Worm (Caenorhabditis elegans): ENCODE measurements around the gene R166.2.
A peak's percentile ranks its signal among the peaks of the same experiment; 100 is the strongest.

R166.2 gene

DNA sequence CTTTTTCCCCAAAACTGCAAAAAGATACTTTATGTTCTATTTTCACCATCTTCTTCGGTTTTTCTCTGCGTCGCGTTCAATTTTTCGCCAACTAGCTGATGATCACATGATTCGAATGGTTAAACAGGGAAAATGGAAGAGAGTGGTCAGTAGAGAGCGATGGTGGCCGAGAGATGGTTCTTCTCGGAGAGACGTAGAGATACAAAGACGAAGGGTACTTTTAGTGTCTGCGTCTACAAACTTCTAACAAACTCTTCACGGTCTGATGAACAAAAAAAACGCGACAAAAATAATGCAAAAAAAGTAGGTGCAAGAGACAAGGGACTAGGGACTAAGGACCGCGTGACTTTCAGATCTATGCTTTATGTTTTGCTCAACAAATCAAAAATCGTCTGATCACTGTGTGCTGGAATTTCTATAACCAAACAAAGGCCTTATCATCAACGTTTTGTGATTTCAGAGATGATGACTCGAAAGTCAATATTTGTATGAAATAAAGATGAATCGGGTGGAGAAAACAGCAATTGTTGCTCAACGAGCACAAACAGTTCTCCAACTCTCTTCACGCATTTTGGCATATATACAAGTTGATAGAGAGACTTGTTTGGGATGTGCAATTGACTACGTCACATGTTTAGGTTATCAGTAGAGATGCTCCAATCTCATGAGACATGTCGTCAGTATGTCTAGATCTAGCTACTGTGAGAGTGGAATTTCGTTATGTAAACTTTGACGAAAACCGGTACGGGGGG lies 14.7 kb upstream of the R166.2 start (continued):
- TF ChIP-seq lin-40 (tag; optimal IDR thresholded peaks at IDR 0.05) (peak; percentile 94), him-1 (tag; optimal IDR thresholded peaks at IDR 0.05) (no peak)

DNA sequence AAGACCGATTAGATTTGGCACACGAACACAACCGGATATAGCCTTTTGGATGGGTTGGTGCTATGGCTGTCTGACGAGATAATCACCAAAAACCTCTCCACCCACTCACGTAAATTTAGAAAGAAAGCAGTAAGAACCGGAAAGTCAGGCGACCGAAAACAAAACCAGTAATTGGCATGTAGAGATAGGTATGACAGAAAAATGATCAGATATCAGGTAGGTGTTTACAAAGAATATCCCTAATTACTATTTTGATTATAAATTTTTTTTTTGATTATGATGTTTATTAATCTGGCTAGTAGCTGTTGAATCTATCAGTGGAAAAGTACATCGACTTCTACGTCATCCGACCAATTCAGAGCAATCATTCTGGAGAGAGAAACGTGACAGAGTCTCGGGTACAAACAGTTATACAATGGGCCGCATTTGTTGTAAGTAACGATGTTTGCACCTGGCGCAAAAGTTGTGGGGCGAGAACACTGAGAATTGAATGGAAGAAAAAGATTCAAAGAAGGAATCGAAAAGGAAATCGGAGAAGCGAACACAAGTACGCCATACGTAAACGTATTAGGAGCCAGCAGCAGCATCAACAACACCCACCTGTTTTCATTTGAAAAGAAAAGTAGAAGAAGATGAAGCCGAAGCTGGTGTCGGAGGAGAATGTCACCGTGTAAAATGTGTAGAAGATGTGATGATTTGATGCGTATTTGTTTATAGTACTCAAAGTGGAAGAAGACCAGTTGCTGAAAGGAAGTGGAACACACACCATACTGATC lies 13.6 kb upstream of the R166.2 start:
- TF ChIP-seq lin-26 (GFP tag; IDR thresholded peaks at IDR 0.05) (0 out of 2 replicates have a peak, but pooled peaks have one; percentile 14), ekl-4 (GFP tag; IDR thresholded peaks at IDR 0.05) (no peak), ztf-26 (tag; optimal IDR thresholded peaks at IDR 0.05) (peak; percentile 8), Y56A3A.18 (GFP tag; IDR thresholded peaks at IDR 0.05) (no peak), nhr-179 (tag; optimal IDR thresholded peaks at IDR 0.05) (no peak), ceh-91 (GFP tag; IDR thresholded peaks at IDR 0.05) (no peak), hmg-20 (GFP tag; IDR thresholded peaks at IDR 0.05) (no peak), nfyb-1 (GFP tag; IDR thresholded peaks at IDR 0.05) (0 out of 2 replicates have a peak, but pooled peaks have one; percentile 42), sdz-38 (tag; optimal IDR thresholded peaks at IDR 0.05) (no peak), snpc-3.4 (tag; optimal IDR thresholded peaks at IDR 0.05) (no peak), ama-1 (optimal IDR thresholded peaks at IDR 0.05) (peak; percentile 42), ama-1 (GFP tag; optimal IDR thresholded peaks at IDR 0.05) (peak in 1 of 2 experiments; percentile 2), chd-7 (tag; optimal IDR thresholded peaks at IDR 0.05) (peak; percentile 29), ztf-3 (GFP tag; optimal IDR thresholded peaks at IDR 0.05) (no peak), lin-40 (tag; optimal IDR thresholded peaks at IDR 0.05) (no peak), nhr-120 (GFP tag; IDR thresholded peaks at IDR 0.05) (no peak), nhr-90 (tag; optimal IDR thresholded peaks at IDR 0.05) (no peak), cebp-1 (GFP tag; IDR thresholded peaks at IDR 0.05) (no peak), cebp-1 (tag; optimal IDR thresholded peaks at IDR 0.05) (peak; percentile 10), bed-2 (GFP tag; IDR thresholded peaks at IDR 0.05) (no peak), Y53G8AR.9 (GFP tag; conservative IDR thresholded peaks at IDR 0.05) (peak; percentile 60; the same call in 1 of the 2 replicates), lin-54 (GFP tag; optimal IDR thresholded peaks at IDR 0.05) (no peak), nfya-2 (GFP tag; IDR thresholded peaks at IDR 0.05) (no peak), B0019.2 (GFP tag; conservative IDR thresholded peaks at IDR 0.05) (no peak), aptf-3 (GFP tag; IDR thresholded peaks at IDR 0.05) (no peak)

DNA sequence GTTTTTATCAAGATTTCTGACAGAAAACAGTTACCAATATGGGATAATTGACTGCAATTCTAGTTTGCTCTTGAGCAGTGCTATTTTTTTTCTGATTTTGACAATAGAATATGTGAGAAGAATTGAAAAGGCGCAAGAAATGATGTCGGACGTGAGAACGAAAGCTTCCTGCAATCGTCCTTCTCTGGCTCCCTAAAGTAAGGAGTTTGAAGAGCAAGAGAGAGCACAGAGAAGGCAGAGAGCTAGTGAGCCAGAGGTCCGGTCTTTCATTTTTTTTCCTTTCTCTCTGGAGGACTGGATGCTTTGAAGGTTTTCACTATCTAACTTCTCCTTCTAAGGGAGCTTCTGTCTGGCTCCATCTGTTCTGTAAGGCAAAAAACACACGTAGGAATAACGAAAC lies 12.7 kb upstream of the R166.2 start:
- TF ChIP-seq lsl-1 (GFP tag; optimal IDR thresholded peaks at IDR 0.05) (no peak), B0019.2 (GFP tag; conservative IDR thresholded peaks at IDR 0.05) (no peak), ceh-79 (tag; optimal IDR thresholded peaks at IDR 0.05) (no peak), ama-1 (optimal IDR thresholded peaks at IDR 0.05) (peak; percentile 82), ama-1 (GFP tag; optimal IDR thresholded peaks at IDR 0.05) (no peak), sdz-38 (tag; optimal IDR thresholded peaks at IDR 0.05) (no peak), madf-8 (GFP tag; conservative IDR thresholded peaks at IDR 0.05) (no peak), Y53F4B.3 (GFP tag; IDR thresholded peaks at IDR 0.05) (no peak), tbx-9 (tag; optimal IDR thresholded peaks at IDR 0.05; ENCODE audit: borderline replicate concordance) (no peak), hmg-20 (GFP tag; IDR thresholded peaks at IDR 0.05) (no peak), ets-4 (GFP tag; optimal IDR thresholded peaks at IDR 0.05) (no peak), lsy-27 (tag; optimal IDR thresholded peaks at IDR 0.05; ENCODE audit: borderline replicate concordance, insufficient read depth) (no peak), lin-26 (GFP tag; IDR thresholded peaks at IDR 0.05) (no peak; the same call in 1 of the 2 replicates), F23B12.7 (tag; optimal IDR thresholded peaks at IDR 0.05; ENCODE audit: insufficient read depth) (no peak), hlh-26 (GFP tag; conservative IDR thresholded peaks at IDR 0.05) (no peak), madf-3 (GFP tag; IDR thresholded peaks at IDR 0.05) (no peak), F10E7.11 (tag; optimal IDR thresholded peaks at IDR 0.05) (no peak), fkh-3 (tag; optimal IDR thresholded peaks at IDR 0.05) (no peak), F57A8.1 (GFP tag; optimal IDR thresholded peaks at IDR 0.05) (no peak), zfh-2 (GFP tag; conservative IDR thresholded peaks at IDR 0.05) (peak; percentile 17; the same call in 1 of the 2 replicates), hlh-12 (tag; optimal IDR thresholded peaks at IDR 0.05) (no peak), mel-28 (tag; optimal IDR thresholded peaks at IDR 0.05; ENCODE audit: borderline replicate concordance) (no peak), lin-54 (GFP tag; optimal IDR thresholded peaks at IDR 0.05) (no peak), nhr-179 (tag; optimal IDR thresholded peaks at IDR 0.05) (no peak), cebp-1 (GFP tag; IDR thresholded peaks at IDR 0.05) (no peak), cebp-1 (tag; optimal IDR thresholded peaks at IDR 0.05) (peak; percentile 9)

Measured in whole organism, young adult.